Worm (Caenorhabditis elegans) whole organism, L2 larva: ENCODE data around the gene Y57G11A.2.
"Not testable (repeated sequence)": the region's sequence is repeated elsewhere in the genome, so short reads cannot be mapped to it uniquely, and the experiment has no call there.

Source experiments
- C34F6.9 ChIP-seq: fragments of 150-350 bp; optimal IDR thresholded peaks from 2 replicates; lab custom pipeline; 2014; ENCODE audit warnings: missing biosample characterization, missing genetic modification characterization
- R02D3.7 ChIP-seq: fragments of 150-350 bp; optimal IDR thresholded peaks from 2 replicates; lab custom pipeline; 2014; ENCODE audit warnings: missing biosample characterization, missing genetic modification characterization
- ZK546.5 ChIP-seq: sonication (generic microtip); optimal IDR thresholded peaks from 2 replicates; lab custom pipeline; 2017; ENCODE audit warnings: missing biosample characterization, missing genetic modification characterization
- alr-1 ChIP-seq: fragments of 150-350 bp; optimal IDR thresholded peaks from 2 replicates; lab custom pipeline; 2014; ENCODE audit warnings: missing biosample characterization, missing genetic modification characterization
- blmp-1 ChIP-seq: sonication (generic microtip); optimal IDR thresholded peaks from 2 replicates; lab custom pipeline; 2017; ENCODE audit warnings: missing genetic modification characterization, mild to moderate bottlenecking, missing compliant biosample characterization, antibody characterized with exemption, moderate library complexity; ENCODE audit not compliant: insufficient read depth
- ceh-16 ChIP-seq: fragments of 150-350 bp; optimal IDR thresholded peaks from 2 replicates; lab custom pipeline; 2014; ENCODE audit warnings: missing biosample characterization, missing genetic modification characterization
- crh-2 ChIP-seq: sonication (generic microtip); optimal IDR thresholded peaks from 2 replicates; lab custom pipeline; 2017; ENCODE audit warnings: missing biosample characterization, missing genetic modification characterization
- dmd-4 ChIP-seq: sonication (generic microtip); optimal IDR thresholded peaks from 2 replicates; lab custom pipeline; 2017; ENCODE audit warnings: missing biosample characterization, missing genetic modification characterization
- egl-27 ChIP-seq: sonication (generic microtip); optimal IDR thresholded peaks from 3 replicates; lab custom pipeline; 2017; ENCODE audit warnings: missing biosample characterization, missing genetic modification reagents, missing genetic modification characterization
- elt-1 ChIP-seq: fragments of 150-350 bp; optimal IDR thresholded peaks from 2 replicates; lab custom pipeline; 2014; ENCODE audit warnings: missing biosample characterization, missing genetic modification characterization
- fos-1 ChIP-seq: fragments of 150-350 bp; optimal IDR thresholded peaks from 2 replicates; lab custom pipeline; 2014; ENCODE audit warnings: missing biosample characterization, missing genetic modification characterization
- gmeb-1 ChIP-seq: fragments of 150-350 bp; optimal IDR thresholded peaks from 2 replicates; lab custom pipeline; 2014; ENCODE audit warnings: missing biosample characterization, missing genetic modification characterization
- lin-11 ChIP-seq: fragments of 150-350 bp; sonication (generic microtip); optimal IDR thresholded peaks from 2 replicates; lab custom pipeline; 2014; ENCODE audit warnings: missing biosample characterization, missing genetic modification characterization, inconsistent platforms, mixed read lengths
- lin-13 ChIP-seq: fragments of 150-350 bp; optimal IDR thresholded peaks from 2 replicates; lab custom pipeline; 2014; ENCODE audit warnings: missing biosample characterization, missing genetic modification reagents, missing genetic modification characterization
- lin-39 ChIP-seq: fragments of 150-350 bp; optimal IDR thresholded peaks from 2 replicates; lab custom pipeline; 2014; ENCODE audit warnings: missing biosample characterization, missing genetic modification reagents, missing genetic modification characterization
- lsy-2 ChIP-seq, 2 experiments: fragments of 150-350 bp in 1 of 2; sonication (generic microtip) in 1 of 2; optimal IDR thresholded peaks; 2 replicates each; lab custom pipeline; 2014 to 2017; ENCODE audit warnings: missing biosample characterization in 2 of 2, missing genetic modification characterization in 2 of 2
- mab-5 ChIP-seq: fragments of 150-350 bp; optimal IDR thresholded peaks from 2 replicates; lab custom pipeline; 2014; ENCODE audit warnings: missing biosample characterization, missing genetic modification characterization
- mbf-1 ChIP-seq: sonication (generic microtip); optimal IDR thresholded peaks from 2 replicates; lab custom pipeline; 2017; ENCODE audit warnings: missing biosample characterization, missing genetic modification characterization
- nhr-10 ChIP-seq: sonication (generic microtip); optimal IDR thresholded peaks from 2 replicates; lab custom pipeline; 2017; ENCODE audit warnings: missing biosample characterization, missing genetic modification characterization
- nhr-11 ChIP-seq: fragments of 150-350 bp; optimal IDR thresholded peaks from 2 replicates; lab custom pipeline; 2014; ENCODE audit warnings: missing biosample characterization, missing genetic modification characterization
- nhr-12 ChIP-seq: fragments of 150-350 bp; optimal IDR thresholded peaks from 2 replicates; lab custom pipeline; 2014; ENCODE audit warnings: missing biosample characterization, missing genetic modification characterization
- nhr-129 ChIP-seq: fragments of 150-350 bp; optimal IDR thresholded peaks from 2 replicates; lab custom pipeline; 2014; ENCODE audit warnings: missing biosample characterization, missing genetic modification characterization
- nhr-21 ChIP-seq: fragments of 150-350 bp; optimal IDR thresholded peaks from 2 replicates; lab custom pipeline; 2014; ENCODE audit warnings: missing biosample characterization, missing genetic modification characterization
- nhr-23 ChIP-seq: fragments of 150-350 bp; optimal IDR thresholded peaks from 2 replicates; lab custom pipeline; 2014; ENCODE audit warnings: missing biosample characterization, missing genetic modification reagents, missing genetic modification characterization
- nhr-6 ChIP-seq: fragments of 150-350 bp; optimal IDR thresholded peaks from 2 replicates; lab custom pipeline; 2014; ENCODE audit warnings: missing biosample characterization, missing genetic modification characterization
- nhr-77 ChIP-seq: fragments of 150-350 bp; optimal IDR thresholded peaks from 2 replicates; lab custom pipeline; 2014; ENCODE audit warnings: missing biosample characterization, missing genetic modification characterization
- sem-4 ChIP-seq: fragments of 150-350 bp; optimal IDR thresholded peaks from 2 replicates; lab custom pipeline; 2014; ENCODE audit warnings: missing biosample characterization, missing genetic modification reagents, missing genetic modification characterization
- skn-1 ChIP-seq: sonication (generic microtip); optimal IDR thresholded peaks from 2 replicates; lab custom pipeline; 2017; ENCODE audit warnings: missing biosample characterization, missing genetic modification characterization
- sma-3 ChIP-seq: sonication (generic microtip); optimal IDR thresholded peaks from 2 replicates; lab custom pipeline; 2016; ENCODE audit warnings: missing genetic modification reagents, missing genetic modification characterization, missing compliant biosample characterization
- snpc-4 ChIP-seq: fragments of 150-350 bp; optimal IDR thresholded peaks from 2 replicates; lab custom pipeline; 2014; ENCODE audit warnings: missing biosample characterization, missing genetic modification characterization
- unc-55 ChIP-seq: fragments of 150-350 bp; sonication (generic microtip); optimal IDR thresholded peaks from 3 replicates; lab custom pipeline; 2014; ENCODE audit warnings: missing biosample characterization, missing genetic modification reagents, missing genetic modification characterization
- unc-62 ChIP-seq: fragments of 150-350 bp; optimal IDR thresholded peaks from 2 replicates; lab custom pipeline; 2014; ENCODE audit warnings: missing biosample characterization, missing genetic modification reagents, missing genetic modification characterization
- zag-1 ChIP-seq: fragments of 150-350 bp; optimal IDR thresholded peaks from 2 replicates; lab custom pipeline; 2014; ENCODE audit warnings: missing biosample characterization, missing genetic modification characterization
- ztf-1 ChIP-seq: fragments of 200-800 bp; sonication (Bioruptor generic); conservative IDR thresholded peaks from 2 replicates; pipeline ENCODE4 v1.3.6; 2022; ENCODE audit warnings: missing genetic modification characterization, missing compliant biosample characterization
- ztf-11 ChIP-seq: sonication (generic microtip); optimal IDR thresholded peaks from 2 replicates; lab custom pipeline; 2017; ENCODE audit warnings: missing biosample characterization, missing genetic modification characterization
- ztf-4 ChIP-seq: fragments of 150-350 bp; optimal IDR thresholded peaks from 2 replicates; lab custom pipeline; 2014; ENCODE audit warnings: missing biosample characterization, missing genetic modification characterization

The Y57G11A.2 gene

ce11 chrIV:14554788-14555187 is 35.5 kb upstream of the Y57G11A.2 start, which contains the start of gene Y57G11B.6:
Gene Y57G11B.6 (minus strand): TSS chrIV:14554888.
- TF ChIP-seq fos-1: no peak
- TF ChIP-seq ztf-11: no peak
- TF ChIP-seq ztf-1 (GFP tag; lab: Robert Waterston, UW): no peak
- no peak for TF ChIP-seq egl-27 (tag; lab: Kevin White, UChicago)

DNA sequence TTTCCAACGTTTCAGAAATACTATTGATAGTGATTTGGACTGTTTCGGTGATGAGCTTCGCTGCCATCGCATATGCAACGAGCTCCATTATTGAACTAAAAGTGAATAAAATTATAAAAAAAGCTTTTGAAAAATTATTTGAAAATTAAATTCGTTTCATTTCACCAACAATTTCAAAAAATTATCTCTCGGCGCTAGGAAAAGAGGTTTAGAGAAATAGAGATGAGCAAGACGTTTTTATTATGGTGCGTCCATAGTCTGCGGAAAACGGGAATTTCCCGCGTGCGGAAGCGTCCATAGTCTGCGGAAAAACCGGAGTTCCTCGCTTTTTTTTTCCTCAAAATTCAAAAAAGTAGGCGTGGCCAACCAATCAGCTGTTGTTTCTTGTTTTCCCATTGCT is 32.5 kb upstream of the Y57G11A.2 start, which contains the start of gene pals-30:
TSS of gene pals-30 (minus strand) at position 101 of the 400 bp plus-strand sequence.
- TF ChIP-seq egl-27 (tag; lab: Kevin White, UChicago); zag-1; nhr-10 (tag; lab: Kevin White, UChicago): not testable (repeated sequence)

DNA sequence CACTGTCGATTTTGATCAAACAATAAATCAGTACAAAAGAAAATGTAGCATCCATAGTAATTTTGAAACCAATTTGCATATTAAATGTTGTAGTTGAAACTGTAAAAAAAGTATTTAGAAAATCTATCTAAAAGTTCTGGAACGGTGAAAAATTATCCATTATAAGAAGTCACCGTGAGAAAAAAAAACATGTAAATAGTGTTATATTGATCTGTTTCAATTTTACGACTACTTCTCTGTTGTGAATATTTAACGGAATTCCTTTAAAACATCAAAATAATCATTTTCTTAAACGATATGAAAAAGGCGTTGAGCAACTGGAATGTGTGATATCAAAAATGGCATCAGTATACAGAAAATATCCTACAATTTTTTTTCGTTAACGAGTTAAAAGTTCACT is 30.0 kb upstream of the Y57G11A.2 start, which contains the start of gene T27E7.9:
TSS of gene T27E7.9 (minus strand) at position 101 of the 400 bp plus-strand sequence.
- no peak for TF ChIP-seq nhr-77 (tag; lab: Kevin White, UChicago)
- TF ChIP-seq unc-62 (GFP tag; lab: Kevin White, UChicago): no peak
- TF ChIP-seq zag-1: no peak
- no peak for TF ChIP-seq sma-3 (GFP tag; lab: Kevin White, UChicago)
- no peak for TF ChIP-seq nhr-12 (tag; lab: Kevin White, UChicago)
- TF ChIP-seq mab-5: no peak
- no peak for TF ChIP-seq sem-4 (tag; lab: Kevin White, UChicago)
- no peak for TF ChIP-seq egl-27 (tag; lab: Kevin White, UChicago)
- no peak for TF ChIP-seq nhr-21
- TF ChIP-seq crh-2 (tag; lab: Kevin White, UChicago): no peak
- no peak for TF ChIP-seq alr-1

ce11 chrIV:14547292-14547691 is 28.0 kb upstream of the Y57G11A.2 start:
- TF ChIP-seq ZK546.5 (tag; lab: Kevin White, UChicago) (no peak), zag-1 (no peak), lin-39 (tag; lab: Kevin White, UChicago) (no peak), blmp-1 (tag; lab: Kevin White, UChicago) (no peak), alr-1 (no peak), unc-62 (GFP tag; lab: Kevin White, UChicago) (no peak), lin-13 (GFP tag; lab: Kevin White, UChicago) (no peak), nhr-129 (tag; lab: Kevin White, UChicago) (no peak), R02D3.7 (tag; lab: Kevin White, UChicago) (no peak), nhr-12 (tag; lab: Kevin White, UChicago) (no peak), crh-2 (tag; lab: Kevin White, UChicago) (no peak)

- TF ChIP-seq unc-62 (GFP tag; lab: Kevin White, UChicago): no peak
- TF ChIP-seq fos-1: no peak
- no peak for TF ChIP-seq gmeb-1 (tag; lab: Kevin White, UChicago)
- TF ChIP-seq lsy-2 (tag; optimal IDR thresholded peaks at IDR 0.05; lab: Kevin White, UChicago): no peak
- TF ChIP-seq nhr-77 (tag; lab: Kevin White, UChicago): no peak
- TF ChIP-seq mab-5: no peak
- no peak for TF ChIP-seq C34F6.9 (tag; lab: Kevin White, UChicago)
- no peak for TF ChIP-seq nhr-6 (tag; lab: Kevin White, UChicago)
- TF ChIP-seq unc-55 (GFP tag; lab: Kevin White, UChicago): no peak
- TF ChIP-seq blmp-1 (tag; lab: Kevin White, UChicago): no peak
- TF ChIP-seq snpc-4 (tag; lab: Kevin White, UChicago): no peak
- no peak for TF ChIP-seq nhr-129 (tag; lab: Kevin White, UChicago)
- no peak for TF ChIP-seq lin-11 (tag; lab: Kevin White, UChicago)
- TF ChIP-seq sem-4 (tag; lab: Kevin White, UChicago): no peak
- TF ChIP-seq R02D3.7 (tag; lab: Kevin White, UChicago): no peak
- no peak for TF ChIP-seq ceh-16
- TF ChIP-seq nhr-23 (tag; lab: Kevin White, UChicago): no peak
Observed at ce11 chrIV:14542517-14542916, 23.2 kb upstream of the Y57G11A.2 start, which contains the start of gene pals-29. Gene pals-29 (minus strand): TSS chrIV:14542617.

- TF ChIP-seq fos-1: no peak
- TF ChIP-seq skn-1 (tag; lab: Kevin White, UChicago): no peak
- TF ChIP-seq nhr-11 (tag; lab: Kevin White, UChicago): no peak
- TF ChIP-seq nhr-129 (tag; lab: Kevin White, UChicago): no peak
- no peak for TF ChIP-seq mbf-1 (tag; lab: Kevin White, UChicago)
- no peak for TF ChIP-seq nhr-6 (tag; lab: Kevin White, UChicago)
- TF ChIP-seq snpc-4 (tag; lab: Kevin White, UChicago): no peak
- TF ChIP-seq ztf-1 (GFP tag; lab: Robert Waterston, UW): no peak
- TF ChIP-seq sma-3 (GFP tag; lab: Kevin White, UChicago): no peak
- TF ChIP-seq nhr-10 (tag; lab: Kevin White, UChicago): no peak
- TF ChIP-seq elt-1: no peak
- TF ChIP-seq alr-1: no peak
- no peak for TF ChIP-seq ztf-4 (tag; lab: Kevin White, UChicago)
- TF ChIP-seq ZK546.5 (tag; lab: Kevin White, UChicago): no peak
- no peak for TF ChIP-seq dmd-4 (tag; lab: Kevin White, UChicago)
- TF ChIP-seq C34F6.9 (tag; lab: Kevin White, UChicago): no peak
- TF ChIP-seq ceh-16: no peak
Observed at ce11 chrIV:14536911-14537310, 17.6 kb upstream of the Y57G11A.2 start, which contains the start of gene T27E7.5. Gene T27E7.5 (plus strand): TSS chrIV:14537163.
